Worm (Caenorhabditis elegans) whole organism, early embryonic: ENCODE data around the gene ZC239.6.

Experiments
- ets-7 ChIP-seq: sonication (generic microtip); optimal IDR thresholded peaks from 2 replicates; lab custom pipeline; 2016; ENCODE audit warnings: missing genotype, missing genetic modification characterization, missing compliant biosample characterization
- flt-1 ChIP-seq: fragments of 200-800 bp; sonication (Bioruptor generic); IDR thresholded peaks from 2 replicates; pipeline ENCODE4 v1.3.6; 2022; ENCODE audit warnings: missing genetic modification characterization, missing compliant biosample characterization
- hmg-4 ChIP-seq: fragments of 200-800 bp; sonication (Bioruptor generic); optimal IDR thresholded peaks from 2 replicates; lab custom pipeline; 2018; ENCODE audit warnings: mild to moderate bottlenecking, missing genetic modification characterization, missing compliant biosample characterization
- hnd-1 ChIP-seq: sonication (generic microtip); optimal IDR thresholded peaks from 2 replicates; lab custom pipeline; 2016; ENCODE audit warnings: missing genetic modification characterization, missing compliant biosample characterization
- pes-1 ChIP-seq: fragments of 200-800 bp; sonication (Bioruptor generic); IDR thresholded peaks from 2 replicates; pipeline ENCODE4 v1.3.6; 2022; ENCODE audit warnings: missing genetic modification reagents, missing genetic modification characterization, missing compliant biosample characterization
- scrt-1 ChIP-seq: fragments of 200-800 bp; sonication (Bioruptor generic); IDR thresholded peaks from 2 replicates; pipeline ENCODE4 v1.3.6; 2022; ENCODE audit warnings: missing genetic modification characterization, missing compliant biosample characterization
- tbx-37 ChIP-seq: fragments of 200-800 bp; sonication (Bioruptor generic); conservative IDR thresholded peaks from 2 replicates; pipeline ENCODE4 v1.3.6; 2022; ENCODE audit warnings: missing genetic modification reagents, missing genetic modification characterization, missing compliant biosample characterization
- tra-4 ChIP-seq: sonication (generic microtip); optimal IDR thresholded peaks from 2 replicates; lab custom pipeline; 2017; ENCODE audit warnings: missing genetic modification characterization, missing compliant biosample characterization

ce11 chrII:3221730-3222129 is 12.3 kb downstream of the ZC239.6 start, which contains the start of gene ZC239.14:
- TF ChIP-seq scrt-1 (GFP tag; lab: Robert Waterston, UW) (no peak), flt-1 (GFP tag; lab: Robert Waterston, UW) (no peak), tra-4 (tag; lab: Kevin White, UChicago) (no peak), ets-7 (tag; lab: Kevin White, UChicago) (no peak), tbx-37 (GFP tag; lab: Robert Waterston, UW) (no peak), pes-1 (GFP tag; lab: Robert Waterston, UW) (no peak), hnd-1 (tag; lab: Kevin White, UChicago) (no peak), hmg-4 (GFP tag; lab: Kevin White, UChicago) (no peak)
